Fruit fly (Drosophila melanogaster) S2 (cell line): Measurements from ENCODE around the gene Coq6.

Experiments used
- CG8478 ChIP-seq: fragments of >200 bp; optimal IDR thresholded peaks from 2 replicates; lab custom pipeline; 2018
- CTCF ChIP-seq, 2 experiments: fragments of >200 bp; optimal IDR thresholded peaks; 2 replicates each; lab custom pipeline; 2018

The Coq6 gene

dm6 chr2L:5501335-5501734 is 30.7 kb downstream of the Coq6 start:
- no peak for TF ChIP-seq CG8478 (lab: Kevin White, UChicago)
- TF ChIP-seq CTCF (optimal IDR thresholded peaks at IDR 0.05; lab: Kevin White, UChicago) = no peak

dm6 chr2L:5499458-5499857 is 32.6 kb downstream of the Coq6 start:
- TF ChIP-seq CTCF (optimal IDR thresholded peaks at IDR 0.05; lab: Kevin White, UChicago) = no peak
- no peak for TF ChIP-seq CG8478 (lab: Kevin White, UChicago)

- TF ChIP-seq CG8478 (lab: Kevin White, UChicago) (no peak), CTCF (optimal IDR thresholded peaks at IDR 0.05; lab: Kevin White, UChicago) (no peak)
These were observed 35.4 kb downstream of the Coq6 start for dm6 chr2L:5496468-5497093.

dm6 chr2L:5494808-5495356 is 37.1 kb downstream of the Coq6 start:
- TF ChIP-seq CG8478 (lab: Kevin White, UChicago) = no peak
- TF ChIP-seq CTCF (optimal IDR thresholded peaks at IDR 0.05; lab: Kevin White, UChicago) = no peak

dm6 chr2L:5493907-5494404 is 38.1 kb downstream of the Coq6 start:
- no peak for TF ChIP-seq CG8478 (lab: Kevin White, UChicago)
- TF ChIP-seq CTCF (optimal IDR thresholded peaks at IDR 0.05; lab: Kevin White, UChicago) = no peak

- TF ChIP-seq CG8478 (lab: Kevin White, UChicago) (no peak), CTCF (optimal IDR thresholded peaks at IDR 0.05; lab: Kevin White, UChicago) (no peak)
These were observed 39.1 kb downstream of the Coq6 start for dm6 chr2L:5492924-5493323.

dm6 chr2L:5491220-5491619 is 40.8 kb downstream of the Coq6 start:
- TF ChIP-seq CG8478 (lab: Kevin White, UChicago) (no peak), CTCF (optimal IDR thresholded peaks at IDR 0.05; lab: Kevin White, UChicago) (no peak)

- no peak for TF ChIP-seq CTCF (optimal IDR thresholded peaks at IDR 0.05; lab: Kevin White, UChicago)
- TF ChIP-seq CG8478 (lab: Kevin White, UChicago) = no peak
These were observed 42.2 kb downstream of the Coq6 start for dm6 chr2L:5489757-5490359.

- TF ChIP-seq CG8478 (lab: Kevin White, UChicago) (no peak), CTCF (optimal IDR thresholded peaks at IDR 0.05; lab: Kevin White, UChicago) (no peak)
These were observed 42.9 kb downstream of the Coq6 start for dm6 chr2L:5489084-5489617.

- TF ChIP-seq CG8478 (lab: Kevin White, UChicago) (no peak), CTCF (optimal IDR thresholded peaks at IDR 0.05; lab: Kevin White, UChicago) (no peak)
These were observed 48.9 kb downstream of the Coq6 start for dm6 chr2L:5483093-5483492.
